Worm (Caenorhabditis elegans): ENCODE measurements around the gene C08H9.15.

Gene C08H9.15

ce11 chrII:9880826-9881225 lies at the start of gene C08H9.15:
C08H9.15 (plus strand) TSS chrII:9881193.
- no peak for TF ChIP-seq nhr-11 (tag; optimal IDR thresholded peaks at IDR 0.05)
- no peak for TF ChIP-seq nhr-111 (GFP tag; optimal IDR thresholded peaks at IDR 0.05)
- TF ChIP-seq hlh-30 (tag; optimal IDR thresholded peaks at IDR 0.05; ENCODE audit: insufficient read depth): no peak
- TF ChIP-seq nhr-28 (tag; optimal IDR thresholded peaks at IDR 0.05): peak; percentile 11

DNA sequence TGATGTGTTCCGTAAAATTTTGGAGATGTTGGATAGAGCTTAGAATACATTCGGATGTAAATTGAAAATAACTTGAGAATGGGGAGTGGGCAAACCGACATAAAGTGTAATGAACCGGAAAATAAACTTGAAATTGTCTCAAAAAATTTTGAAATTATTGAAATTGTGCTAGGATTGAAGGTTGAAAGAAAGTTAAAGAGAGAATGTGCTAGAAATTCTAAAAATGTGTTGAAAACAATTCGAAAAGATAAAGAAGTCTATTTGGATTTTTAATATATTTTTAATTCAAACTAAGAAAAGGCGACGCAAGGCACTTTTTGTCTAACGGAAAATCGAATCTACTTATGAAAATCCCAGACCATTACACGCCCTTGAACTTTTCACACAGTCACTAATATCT lies 47.1 kb upstream of the C08H9.15 start, which contains the start of gene ZK938.3:
TSS of gene ZK938.3 (minus strand) at position 101 of the 400 bp plus-strand sequence.
- TF ChIP-seq lim-7 (GFP tag; IDR thresholded peaks at IDR 0.05) (no peak), daf-12 (tag; optimal IDR thresholded peaks at IDR 0.05) (no peak), F44E2.7 (GFP tag; IDR thresholded peaks at IDR 0.05) (no peak), unc-62 (GFP tag; optimal IDR thresholded peaks at IDR 0.05 in 1 of 2) (peak in 1 of 2 experiments; percentile 26), unc-62 (tag; optimal IDR thresholded peaks at IDR 0.05) (no peak), ces-1 (GFP tag; optimal IDR thresholded peaks at IDR 0.05) (no peak), mdl-1 (tag; optimal IDR thresholded peaks at IDR 0.05) (no peak)

DNA sequence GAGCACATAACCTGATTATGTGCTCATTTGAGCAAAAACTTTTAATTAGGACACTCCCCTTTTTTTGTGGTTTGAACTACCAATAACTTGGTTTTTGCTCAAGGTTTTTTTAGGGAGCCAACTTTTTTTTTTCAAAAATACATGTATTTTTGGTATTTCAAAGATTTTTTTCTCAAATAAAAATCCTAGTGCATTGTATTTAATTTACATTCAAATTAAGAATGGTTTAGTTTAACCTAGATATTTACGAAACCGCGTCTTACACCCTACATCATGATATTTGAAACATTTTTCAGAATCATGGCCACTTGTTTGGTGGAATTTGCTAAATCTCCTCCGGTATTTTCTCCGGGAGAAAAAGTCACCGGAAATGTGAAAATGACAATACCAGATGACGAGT lies 46.1 kb upstream of the C08H9.15 start, which contains the start of gene arrd-5:
TSS of gene arrd-5 (plus strand) at position 301 of the 400 bp plus-strand sequence.
- TF ChIP-seq fos-1 (tag; optimal IDR thresholded peaks at IDR 0.05) (no peak), unc-62 (GFP tag; optimal IDR thresholded peaks at IDR 0.05 in 1 of 2) (peak in 1 of 2 experiments; percentile 18), unc-62 (tag; optimal IDR thresholded peaks at IDR 0.05) (no peak), hif-1 (tag; optimal IDR thresholded peaks at IDR 0.05) (no peak)

ce11 chrII:9835958-9836357 lies 45.0 kb upstream of the C08H9.15 start:
- TF ChIP-seq T26A8.4 (GFP tag; IDR thresholded peaks at IDR 0.05) (no peak), unc-62 (GFP tag; optimal IDR thresholded peaks at IDR 0.05 in 1 of 2) (peak in 1 of 2 experiments; percentile 93), unc-62 (tag; optimal IDR thresholded peaks at IDR 0.05) (no peak)

- no peak for TF ChIP-seq zip-2 (tag; optimal IDR thresholded peaks at IDR 0.05)
- TF ChIP-seq zag-1 (tag; optimal IDR thresholded peaks at IDR 0.05): no peak
- peak; percentile 66 for TF ChIP-seq nhr-11 (tag; optimal IDR thresholded peaks at IDR 0.05)
Observed at ce11 chrII:9838260-9838935, 42.6 kb upstream of the C08H9.15 start, which contains the start of gene arrd-4. arrd-4 (minus strand) TSS chrII:9838310.

ce11 chrII:9840313-9840712 lies 40.7 kb upstream of the C08H9.15 start, which contains the start of gene ZK938.11:
ZK938.11 (minus strand) TSS chrII:9840413.
- TF ChIP-seq hlh-30 (tag; optimal IDR thresholded peaks at IDR 0.05; ENCODE audit: insufficient read depth): no peak
- no peak for TF ChIP-seq unc-130 (GFP tag; optimal IDR thresholded peaks at IDR 0.05)
- no peak for TF ChIP-seq ceh-28 (tag; optimal IDR thresholded peaks at IDR 0.05)
- TF ChIP-seq spr-1 (tag; optimal IDR thresholded peaks at IDR 0.05): no peak
- no peak for TF ChIP-seq arid-1 (GFP tag; conservative IDR thresholded peaks at IDR 0.05)
- no peak for TF ChIP-seq lir-3 (tag; optimal IDR thresholded peaks at IDR 0.05)
- no peak for TF ChIP-seq tag-97 (GFP tag; IDR thresholded peaks at IDR 0.05)
- no peak for TF ChIP-seq mdl-1 (tag; optimal IDR thresholded peaks at IDR 0.05)
- no peak for TF ChIP-seq lin-38 (GFP tag; IDR thresholded peaks at IDR 0.05)
- no peak for TF ChIP-seq daf-12 (tag; optimal IDR thresholded peaks at IDR 0.05)
- TF ChIP-seq madf-5 (GFP tag; IDR thresholded peaks at IDR 0.05): no peak

DNA sequence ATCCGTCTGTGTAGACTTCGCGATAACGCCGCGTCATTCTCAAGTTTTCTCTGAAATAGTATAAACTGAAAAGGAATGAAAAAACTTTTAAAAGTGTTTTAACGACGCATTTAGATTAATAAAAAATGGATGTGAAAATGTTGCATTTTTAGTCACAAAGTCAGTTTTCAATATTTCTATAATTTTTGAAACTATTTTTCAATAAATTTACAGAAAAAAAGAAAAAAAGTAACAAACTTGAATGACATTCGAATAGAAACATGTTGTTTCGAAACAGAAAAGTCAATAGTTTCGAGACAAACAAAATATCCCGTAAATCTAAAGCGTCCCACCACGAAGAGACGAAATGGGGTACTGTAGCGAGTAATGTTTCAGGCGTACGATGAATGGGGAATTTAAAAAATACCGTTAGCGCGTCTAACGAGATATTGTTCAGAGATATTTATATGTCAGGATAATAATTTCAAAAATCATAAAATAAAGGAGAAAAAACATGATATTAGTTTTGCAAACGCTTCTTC lies 38.9 kb upstream of the C08H9.15 start, which contains the start of gene rnh-1.2:
TSS of gene rnh-1.2 (minus strand) at position 51 of the 521 bp plus-strand sequence.
- TF ChIP-seq daf-19 (GFP tag; conservative IDR thresholded peaks at IDR 0.05) (no peak), lin-38 (GFP tag; IDR thresholded peaks at IDR 0.05) (no peak), dmd-6 (GFP tag; IDR thresholded peaks at IDR 0.05) (no peak), R02D3.7 (tag; optimal IDR thresholded peaks at IDR 0.05) (peak; percentile 56)
